Fruit fly (Drosophila melanogaster): Measurements from ENCODE around the gene CG16964.

DNA sequence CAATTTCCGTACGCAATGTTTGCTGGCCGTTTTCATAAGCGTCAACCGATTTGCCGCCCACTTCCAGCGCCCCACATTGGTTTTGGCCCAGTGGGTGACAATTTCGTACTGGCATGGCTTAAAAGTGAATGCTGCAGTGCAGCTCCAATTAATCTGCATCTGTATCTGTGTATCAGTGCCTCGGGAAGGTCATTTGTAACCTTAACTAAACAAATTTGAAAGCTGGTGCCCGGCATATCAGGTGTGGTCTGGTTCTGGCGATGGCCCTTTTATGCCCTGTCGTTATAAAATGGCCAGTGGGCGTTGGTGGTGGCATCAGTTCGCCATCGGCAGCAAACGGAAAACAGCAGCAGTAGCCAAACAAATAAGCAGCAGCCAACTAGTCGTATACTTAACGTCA is 3.9 kb upstream of the CG16964 start, which contains the start of gene Crys:
- no peak for TF ChIP-seq CG11617 (GFP tag; optimal IDR thresholded peaks at IDR 0.05)
- no peak for TF ChIP-seq Hr96 (GFP tag; optimal IDR thresholded peaks at IDR 0.05)
- TF ChIP-seq Clk (GFP tag; optimal IDR thresholded peaks at IDR 0.05): no peak
- no peak for TF ChIP-seq CG33017 (tag; optimal IDR thresholded peaks at IDR 0.05)
- TF ChIP-seq cnc (optimal IDR thresholded peaks at IDR 0.05): no peak
- TF ChIP-seq CG12768 (GFP tag; optimal IDR thresholded peaks at IDR 0.05): no peak

Measured in whole organism, adult.